Fruit fly (Drosophila melanogaster) ovary, adult (tissue): Measurements from ENCODE around the gene CG32944.

Experiments used
- CG17801 ChIP-seq: fragments of 200-800 bp; optimal IDR thresholded peaks from 2 replicates; lab custom pipeline; 2019; ENCODE audit warnings: missing biosample characterization, mild to moderate bottlenecking, missing genetic modification characterization, moderate library complexity; ENCODE audit not compliant: partially characterized antibody

The CG32944 gene

DNA sequence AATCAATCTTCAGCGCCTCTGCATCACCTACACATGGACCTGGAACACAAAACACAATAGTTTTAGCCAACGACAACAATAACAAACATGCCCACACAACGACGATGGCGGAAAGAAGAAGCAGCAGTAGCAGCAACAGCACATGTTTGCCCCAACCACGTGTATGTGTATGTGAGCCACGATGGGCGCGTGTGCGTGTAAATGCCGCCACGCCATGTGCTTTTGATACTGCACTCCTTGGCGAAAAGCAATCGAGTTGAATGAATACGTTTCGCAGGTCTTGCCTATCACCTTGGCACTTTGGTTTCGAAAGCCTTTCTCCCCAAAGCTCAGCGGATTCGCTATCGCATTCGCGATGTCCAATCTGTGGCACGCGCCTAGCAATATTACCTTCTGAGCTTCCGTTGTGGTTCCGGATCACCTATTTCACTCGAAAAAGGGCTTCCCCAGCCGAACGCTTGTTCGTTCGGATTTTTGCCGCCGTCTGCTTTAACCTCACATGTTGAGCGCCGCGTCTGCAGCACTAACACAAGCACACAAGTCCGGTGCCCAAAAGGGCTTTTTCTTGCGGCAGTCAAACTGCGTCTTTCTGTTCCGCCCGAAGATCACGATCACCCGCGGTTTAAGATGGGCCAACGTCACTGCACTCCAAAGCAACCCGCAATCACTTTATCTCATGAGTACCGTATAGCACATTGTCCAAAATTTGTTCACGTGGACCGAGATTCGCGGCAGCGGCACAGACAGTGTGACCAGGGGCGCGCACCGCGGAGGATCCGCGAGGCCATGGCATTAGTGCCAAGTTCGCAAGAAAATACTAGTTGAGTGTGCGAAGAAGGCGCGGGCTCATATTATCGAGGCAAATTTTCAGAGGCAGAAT lies 9.4 kb upstream of the CG32944 start, which contains the start of gene srl:
Gene srl, minus strand, starts transcription at position 751 of the 880 bp plus-strand sequence.
- TF ChIP-seq CG17801 (GFP tag; lab: Kevin White, UChicago), result peak; percentile 27

DNA sequence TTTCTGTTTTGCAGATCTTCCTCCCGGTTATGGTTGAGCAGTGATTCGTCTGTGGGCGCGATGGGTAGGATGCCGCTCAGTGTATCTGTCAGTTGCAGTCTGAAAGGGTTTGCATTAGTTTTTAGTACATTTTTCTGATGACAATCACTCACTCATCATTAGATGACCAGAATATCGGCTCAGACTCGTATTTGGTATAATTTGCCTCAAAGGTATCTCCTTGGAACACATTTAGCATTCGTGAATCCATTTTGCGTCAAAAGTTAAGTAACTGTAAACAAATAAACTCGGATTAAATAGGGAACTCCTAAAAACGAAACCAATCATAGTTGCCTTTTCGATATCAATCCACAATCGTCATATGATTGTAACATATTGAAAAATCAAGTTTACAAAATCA lies 7.4 kb upstream of the CG32944 start, which contains the start of gene CG31525:
Gene CG31525, plus strand, starts transcription at position 301 of the 400 bp plus-strand sequence.
- TF ChIP-seq CG17801 (GFP tag; lab: Kevin White, UChicago), result no peak

DNA sequence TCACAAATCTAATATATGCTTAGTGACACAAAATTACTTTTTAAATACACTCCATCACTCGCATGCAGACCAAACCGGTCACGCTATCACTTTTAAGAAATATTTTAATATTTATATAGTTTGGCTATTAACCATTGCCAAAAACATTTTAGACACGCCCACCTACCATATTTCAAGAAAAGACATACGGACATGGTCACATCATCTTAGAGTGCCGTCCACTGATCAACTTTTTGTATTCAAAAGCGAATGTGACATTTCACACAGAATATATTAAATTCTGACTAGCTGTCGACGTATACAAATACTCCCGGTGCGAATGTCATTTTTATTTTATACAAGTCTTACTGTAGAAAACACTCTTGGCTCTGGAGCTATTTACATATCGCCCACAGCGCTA lies 3.2 kb downstream of the CG32944 start, which contains the start of gene CG31528:
Gene CG31528, plus strand, starts transcription at position 301 of the 400 bp plus-strand sequence.
- TF ChIP-seq CG17801 (GFP tag; lab: Kevin White, UChicago), result no peak

DNA sequence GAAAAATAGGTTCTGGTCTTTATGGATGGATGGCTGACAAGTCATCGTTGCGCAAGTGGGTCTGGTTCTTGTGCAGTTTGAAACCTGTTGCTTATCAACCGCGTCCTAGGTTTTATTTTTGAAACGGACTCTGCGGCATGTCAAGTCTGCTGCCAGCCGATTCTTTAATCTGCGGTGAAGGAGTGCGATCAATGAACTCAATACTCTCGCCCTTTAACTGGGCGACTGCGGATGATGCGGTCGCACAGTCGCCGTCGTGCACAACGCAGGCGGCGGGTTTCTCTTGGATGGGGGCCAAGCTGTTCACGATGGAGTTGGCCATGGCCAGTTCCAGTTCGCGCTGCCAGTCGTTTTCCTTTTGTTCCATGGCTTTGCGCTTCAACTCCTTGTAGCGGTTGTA lies 12.1 kb downstream of the CG32944 start:
- TF ChIP-seq CG17801 (GFP tag; lab: Kevin White, UChicago), result no peak

DNA sequence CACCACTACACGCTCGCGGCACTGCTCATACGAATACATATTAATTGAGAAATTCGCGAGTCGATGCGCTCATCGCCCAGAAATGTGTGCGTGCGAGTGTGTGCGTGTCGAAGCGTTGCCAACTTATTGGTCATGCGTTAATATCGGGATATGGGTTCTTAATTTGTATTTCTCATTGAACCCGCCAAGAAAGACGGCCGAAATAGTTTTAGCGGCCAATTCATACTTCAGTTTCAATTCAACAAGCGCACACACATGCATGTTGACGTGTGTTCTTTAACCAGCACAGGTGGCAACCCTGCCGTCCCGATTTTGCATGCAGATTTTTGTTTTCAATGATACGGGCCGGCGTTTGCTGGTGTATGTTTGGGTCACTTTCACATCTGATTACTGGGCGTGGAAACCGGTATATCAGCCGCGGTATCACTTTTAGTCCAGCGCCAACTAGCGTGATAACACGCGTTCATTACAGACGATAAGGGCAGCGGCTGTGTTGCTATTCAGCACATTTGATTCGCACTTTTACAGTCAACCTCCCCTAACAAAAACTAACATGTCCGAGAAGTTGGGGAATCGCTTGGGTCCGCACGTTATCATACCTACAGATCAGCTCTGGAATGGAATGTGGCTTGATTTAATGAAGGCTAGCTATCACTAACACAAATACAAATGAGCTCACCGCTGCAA lies 15.5 kb downstream of the CG32944 start:
- no peak for TF ChIP-seq CG17801 (GFP tag; lab: Kevin White, UChicago)

DNA sequence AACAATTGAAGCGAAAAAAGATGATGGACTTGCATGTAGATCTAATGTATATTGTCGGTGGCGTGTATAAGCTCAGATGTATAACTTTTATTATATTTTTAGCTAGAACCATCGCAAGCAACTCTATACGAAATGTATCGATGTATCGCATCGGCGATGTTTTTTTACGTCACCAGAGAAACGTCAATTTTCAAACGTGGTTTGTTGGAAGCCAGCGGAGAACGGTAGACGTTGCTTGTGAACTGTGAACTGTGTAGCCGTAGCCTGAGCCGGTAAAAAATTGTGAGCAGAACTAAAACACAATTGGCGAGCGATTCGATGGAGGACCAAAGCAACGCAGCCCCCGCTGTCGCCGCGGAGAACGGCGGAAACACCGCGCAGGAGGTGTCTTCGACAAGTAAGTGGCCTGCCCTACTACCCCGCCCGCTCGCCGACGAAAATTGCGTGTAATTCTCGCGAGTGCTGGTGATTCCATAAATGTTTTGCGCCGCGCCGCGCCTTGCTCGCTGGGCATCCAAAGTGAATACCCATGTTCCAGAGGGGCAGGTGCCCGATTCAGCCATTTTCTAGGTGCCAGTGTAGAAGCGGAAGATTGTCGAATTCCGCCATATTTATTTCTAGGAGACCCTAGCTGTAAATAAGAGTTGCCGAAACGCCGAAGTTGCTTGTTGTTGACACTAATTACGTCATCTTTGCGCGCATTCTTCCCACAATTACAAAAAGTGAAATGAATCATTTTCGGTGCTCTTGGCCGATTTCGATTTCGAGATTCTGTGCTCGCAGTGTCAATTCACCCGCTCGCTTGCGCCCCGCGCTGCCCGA lies 16.3 kb downstream of the CG32944 start, which contains the start of gene lost:
Gene lost, plus strand, starts transcription at position 193 of the 822 bp plus-strand sequence.
- TF ChIP-seq CG17801 (GFP tag; lab: Kevin White, UChicago), result peak; percentile 62

DNA sequence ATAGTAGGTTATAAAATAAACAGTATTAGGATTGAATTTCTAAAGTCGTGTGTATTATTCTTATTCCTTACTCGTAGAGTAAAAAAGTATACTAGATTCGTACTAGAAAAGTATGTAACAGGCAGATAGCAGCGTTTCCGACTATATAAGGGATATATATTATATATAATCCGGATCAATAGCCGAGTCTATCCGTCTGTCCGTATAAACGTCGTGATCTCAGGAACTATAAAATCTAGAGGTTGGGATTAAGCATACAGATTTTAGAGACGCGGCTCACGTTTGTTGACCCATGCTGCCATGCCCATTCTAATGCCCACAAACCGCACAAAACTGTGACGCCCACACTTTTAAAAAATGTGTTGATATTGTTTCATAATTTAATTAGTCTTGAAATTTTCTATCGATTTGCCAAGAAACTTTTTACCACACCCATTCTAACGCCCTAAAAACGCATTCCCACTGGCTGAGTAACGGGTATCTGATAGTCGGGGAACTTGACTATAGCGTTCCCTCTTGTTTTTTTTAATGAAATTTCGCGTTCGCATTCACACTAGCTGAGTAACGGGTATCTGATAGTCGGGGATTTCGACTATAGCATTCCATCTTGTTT lies 17.3 kb downstream of the CG32944 start, which contains the start of gene CG9853:
Gene CG9853, minus strand, starts transcription at position 51 of the 613 bp plus-strand sequence.
- TF ChIP-seq CG17801 (GFP tag; lab: Kevin White, UChicago), result no peak

DNA sequence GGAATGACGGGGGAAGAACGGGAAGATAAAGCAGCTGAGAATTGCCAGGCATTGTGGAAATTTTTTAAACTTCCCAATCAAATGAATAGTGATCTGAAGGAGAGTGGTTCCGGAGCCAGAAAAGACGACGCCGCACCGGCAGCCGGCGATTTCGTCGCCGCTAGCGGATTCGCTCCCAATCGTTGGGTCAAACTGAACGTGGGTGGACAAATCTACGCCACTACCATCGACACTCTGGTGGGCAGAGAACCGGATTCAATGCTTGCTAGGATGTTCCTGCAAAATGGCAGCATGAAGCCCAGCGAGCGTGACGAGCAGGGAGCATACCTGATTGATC lies 18.9 kb downstream of the CG32944 start, which contains the start of gene CG14647:
Gene CG14647, plus strand, starts transcription at position 14 of the 337 bp plus-strand sequence.
- no peak for TF ChIP-seq CG17801 (GFP tag; lab: Kevin White, UChicago)

DNA sequence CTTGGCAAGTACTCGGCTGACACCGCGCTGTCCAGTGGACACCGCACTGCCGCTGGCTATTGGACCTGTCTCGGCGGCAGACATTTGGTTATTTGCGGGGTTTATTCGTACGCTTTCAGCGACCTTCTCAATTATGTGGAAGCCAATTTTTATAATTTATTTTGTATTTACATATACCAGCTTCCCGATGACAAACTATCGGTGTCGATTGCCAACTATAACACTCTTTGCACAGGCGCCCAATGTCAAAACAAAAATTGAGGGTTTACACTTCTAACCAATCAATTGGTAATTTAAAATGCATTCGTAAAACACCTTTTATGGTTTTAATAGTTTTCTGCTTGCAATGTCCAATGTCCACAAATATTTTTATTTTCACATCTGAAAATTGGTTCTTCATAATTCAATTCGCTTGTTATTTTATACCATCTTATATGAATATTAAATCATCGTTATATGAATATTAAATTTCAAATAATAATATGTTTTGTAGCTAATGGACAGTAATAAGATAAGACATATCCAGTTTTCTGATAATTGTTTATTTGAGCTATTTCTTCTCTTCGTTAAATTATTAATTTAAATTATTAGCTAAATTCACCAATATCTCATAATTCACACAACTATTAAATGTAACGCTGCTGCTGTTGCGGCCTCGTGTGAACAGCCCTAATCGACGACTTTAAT lies 19.4 kb downstream of the CG32944 start:
- TF ChIP-seq CG17801 (GFP tag; lab: Kevin White, UChicago), result no peak

DNA sequence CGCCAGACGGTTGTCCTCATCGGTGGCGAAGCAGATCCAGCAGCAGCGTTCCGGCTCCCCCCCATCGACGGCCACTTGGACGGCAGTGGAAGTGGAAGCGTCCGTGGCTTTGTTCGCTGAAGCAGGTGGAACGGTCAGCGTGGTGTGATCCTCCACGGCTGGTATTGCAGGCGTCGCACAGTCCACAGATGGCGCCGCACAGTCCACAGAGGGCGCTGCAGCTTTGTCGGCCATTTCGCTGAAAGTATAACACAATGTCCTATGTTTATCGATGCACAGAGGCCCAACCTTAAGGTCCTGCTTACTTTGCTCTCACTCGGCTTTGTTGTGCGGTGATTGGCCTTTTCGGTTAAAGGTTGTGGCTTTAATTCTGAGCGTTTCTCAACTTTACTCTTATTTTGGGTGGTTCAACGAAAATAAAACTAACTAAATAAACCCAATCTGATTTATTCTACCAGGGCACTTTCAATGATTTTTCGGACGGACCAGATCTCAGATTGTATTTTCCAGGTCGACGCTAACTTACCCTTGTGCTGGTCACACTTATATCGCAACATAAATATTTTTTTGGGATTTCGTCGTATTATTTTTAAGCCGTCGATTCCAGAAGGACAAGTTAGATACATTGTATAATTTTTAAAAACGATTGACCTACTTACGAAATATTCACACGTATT lies 21.8 kb downstream of the CG32944 start, which contains the start of gene CG9855:
Gene CG9855, minus strand, starts transcription at position 473 of the 677 bp plus-strand sequence.
- TF ChIP-seq CG17801 (GFP tag; lab: Kevin White, UChicago), result no peak

DNA sequence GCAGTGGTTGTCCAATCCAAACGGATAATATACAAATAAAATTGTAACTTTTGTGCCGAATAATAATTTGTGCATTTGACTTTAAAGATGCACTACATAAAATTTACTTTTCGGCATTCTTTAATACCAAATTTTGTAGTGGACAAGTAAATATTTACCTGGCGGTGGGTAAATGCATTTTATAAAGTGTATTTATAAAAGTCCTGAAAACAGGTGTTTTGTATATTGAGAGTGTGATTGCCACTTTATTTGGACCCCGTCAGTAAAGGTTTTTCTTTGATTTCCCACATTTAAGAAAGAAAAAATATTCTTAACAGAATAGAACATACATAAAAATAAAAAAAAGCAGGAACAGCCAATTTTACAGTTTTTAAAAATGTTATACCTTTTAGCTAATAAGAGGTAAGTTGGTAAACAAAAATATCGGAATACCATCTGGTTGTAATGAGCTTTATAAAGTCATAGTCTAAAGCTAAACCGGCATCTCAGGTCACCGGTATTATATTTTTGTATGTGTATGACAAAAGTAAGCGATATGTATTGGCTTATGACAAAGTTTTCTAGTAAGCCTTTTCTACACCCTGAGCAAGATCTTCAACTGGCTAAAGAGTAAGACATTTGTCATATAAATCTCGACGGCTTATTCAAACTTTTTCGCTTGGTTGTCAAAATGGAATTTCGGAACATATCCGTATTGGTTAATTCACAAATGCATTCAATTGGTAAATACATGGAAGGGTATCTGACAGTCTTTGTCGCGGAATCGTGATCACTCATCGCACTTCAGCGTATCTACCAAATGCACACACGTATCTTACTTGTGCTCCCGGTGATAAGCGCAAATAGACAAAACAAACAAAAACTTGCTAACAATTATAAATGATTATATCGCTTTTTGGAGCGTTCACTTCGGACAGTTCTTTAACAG lies 24.5 kb downstream of the CG32944 start:
- TF ChIP-seq CG17801 (GFP tag; lab: Kevin White, UChicago), result peak; percentile 93

DNA sequence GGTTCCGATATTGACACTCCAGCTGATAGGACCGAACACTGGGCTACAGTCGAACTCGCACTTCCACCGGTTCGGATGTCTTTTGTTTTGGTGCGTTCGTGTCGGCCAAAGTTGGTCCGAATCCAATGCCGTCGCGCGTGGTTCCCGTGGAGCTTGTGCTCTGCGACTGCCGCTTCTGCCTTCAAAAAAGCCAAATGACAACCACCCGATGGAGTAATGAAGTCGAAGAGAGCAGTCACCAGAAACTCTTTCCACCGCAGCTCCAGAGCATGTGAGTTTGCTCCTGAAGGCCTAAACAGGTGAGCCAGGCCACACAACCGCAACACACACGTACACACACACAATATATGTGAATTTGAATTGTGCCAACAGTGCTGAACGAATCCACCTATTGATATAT lies 25.3 kb downstream of the CG32944 start, which contains the start of gene CG34112:
Gene CG34112, minus strand, starts transcription at position 143 of the 400 bp plus-strand sequence.
- TF ChIP-seq CG17801 (GFP tag; lab: Kevin White, UChicago), result peak; percentile 8
